Fruit fly (Drosophila melanogaster) whole organism, embryonic: ENCODE measurements around the gene CG42553.
A peak's percentile ranks its signal among the peaks of the same experiment; 100 is the strongest.

Source experiments
- ATbp ChIP-seq: fragments of 200-800 bp; sonication (Bioruptor generic); optimal IDR thresholded peaks from 2 replicates; lab custom pipeline; 2017; ENCODE audit warnings: missing biosample characterization, mild to moderate bottlenecking, missing genetic modification characterization, missing genetic modification reagents
- Atf6 ChIP-seq: fragments of 200-800 bp; sonication (Bioruptor generic); IDR thresholded peaks from 2 replicates; pipeline ENCODE4 v1.3.6; 2022; ENCODE audit warnings: missing biosample characterization, missing genetic modification characterization
- CG11398 ChIP-seq: fragments of 200-800 bp; sonication (Bioruptor generic); optimal IDR thresholded peaks from 2 replicates; lab custom pipeline; 2016; ENCODE audit warnings: missing biosample characterization, missing genetic modification characterization
- CG12155 ChIP-seq: fragments of 200-800 bp; sonication (Bioruptor generic); optimal IDR thresholded peaks from 3 replicates; lab custom pipeline; 2016; ENCODE audit warnings: missing biosample characterization, missing genetic modification characterization
- CG12391 ChIP-seq: fragments of 200-800 bp; sonication (Bioruptor generic); optimal IDR thresholded peaks from 3 replicates; lab custom pipeline; 2018; ENCODE audit warnings: missing biosample characterization, mild to moderate bottlenecking, missing genetic modification characterization, moderate library complexity
- CG12659 ChIP-seq: fragments of 200-800 bp; sonication (Bioruptor generic); optimal IDR thresholded peaks from 3 replicates; lab custom pipeline; 2017; ENCODE audit warnings: mild to moderate bottlenecking, missing biosample characterization, missing genetic modification reagents, missing genetic modification characterization
- CG12744 ChIP-seq: fragments of 200-800 bp; sonication (Bioruptor generic); optimal IDR thresholded peaks from 2 replicates; lab custom pipeline; 2016; ENCODE audit warnings: missing biosample characterization, missing genetic modification characterization
- CG17568 ChIP-seq: fragments of 200-800 bp; sonication (Bioruptor generic); optimal IDR thresholded peaks from 2 replicates; lab custom pipeline; 2018; ENCODE audit warnings: missing biosample characterization, mild to moderate bottlenecking, missing genetic modification characterization, moderate library complexity
- CG18619 ChIP-seq: fragments of 200-800 bp; sonication (Bioruptor generic); optimal IDR thresholded peaks from 3 replicates; lab custom pipeline; 2017; ENCODE audit warnings: missing biosample characterization, mild to moderate bottlenecking, missing genetic modification characterization
- CG2120 ChIP-seq: fragments of 200-800 bp; sonication (Bioruptor generic); optimal IDR thresholded peaks from 3 replicates; lab custom pipeline; 2016; ENCODE audit warnings: missing biosample characterization, missing genetic modification characterization
- CG2202 ChIP-seq: fragments of 200-800 bp; sonication (Bioruptor generic); optimal IDR thresholded peaks from 2 replicates; lab custom pipeline; 2018; ENCODE audit warnings: missing biosample characterization, mild to moderate bottlenecking, missing genetic modification characterization
- CG3163 ChIP-seq: fragments of 200-800 bp; sonication (Bioruptor generic); optimal IDR thresholded peaks from 3 replicates; lab custom pipeline; 2016; ENCODE audit warnings: missing biosample characterization, missing genetic modification characterization
- CG33557 ChIP-seq: fragments of 200-800 bp; sonication (Bioruptor generic); optimal IDR thresholded peaks from 2 replicates; lab custom pipeline; 2019; ENCODE audit warnings: missing biosample characterization, mild to moderate bottlenecking, missing genetic modification characterization, moderate library complexity
- CG34376 ChIP-seq: fragments of 200-800 bp; sonication (Bioruptor generic); optimal IDR thresholded peaks from 2 replicates; lab custom pipeline; 2018; ENCODE audit warnings: missing biosample characterization, mild to moderate bottlenecking, missing genetic modification characterization
- CG4854 ChIP-seq: fragments of 200-800 bp; sonication (Bioruptor generic); optimal IDR thresholded peaks from 2 replicates; lab custom pipeline; 2016; ENCODE audit warnings: missing biosample characterization, missing genetic modification characterization, inconsistent platforms
- CG5953 ChIP-seq: fragments of 200-800 bp; sonication (Bioruptor generic); IDR thresholded peaks from 2 replicates; pipeline ENCODE4 v1.3.6; 2022; ENCODE audit warnings: missing biosample characterization, missing genetic modification characterization
- CG6272 ChIP-seq: fragments of 200-800 bp; sonication (Bioruptor generic); IDR thresholded peaks from 2 replicates; pipeline ENCODE4 v1.3.6; 2022; ENCODE audit warnings: missing biosample characterization, missing genetic modification characterization
- CG6654 ChIP-seq: fragments of 200-800 bp; sonication (Bioruptor generic); optimal IDR thresholded peaks from 2 replicates; lab custom pipeline; 2017; ENCODE audit warnings: missing biosample characterization, mild to moderate bottlenecking, missing genetic modification characterization
- CG7357 ChIP-seq: fragments of 200-800 bp; sonication (Bioruptor generic); IDR thresholded peaks from 3 replicates; pipeline ENCODE4 v1.3.6; 2022; ENCODE audit warnings: missing biosample characterization, missing genetic modification characterization
- CG8924 ChIP-seq: fragments of 200-800 bp; optimal IDR thresholded peaks from 3 replicates; lab custom pipeline; 2019; ENCODE audit warnings: missing biosample characterization, mild to moderate bottlenecking, missing genetic modification characterization, moderate library complexity
- Drgx ChIP-seq: fragments of 200-800 bp; sonication (Bioruptor generic); IDR thresholded peaks from 2 replicates; pipeline ENCODE4 v1.3.6; 2022; ENCODE audit warnings: missing biosample characterization, missing genetic modification characterization
- HLHmδ ChIP-seq: fragments of 200-800 bp; sonication (Bioruptor generic); optimal IDR thresholded peaks from 2 replicates; lab custom pipeline; 2018; ENCODE audit warnings: missing biosample characterization, mild to moderate bottlenecking, missing genetic modification characterization, moderate library complexity
- HmgD ChIP-seq: fragments of 200-800 bp; sonication (Bioruptor generic); optimal IDR thresholded peaks from 3 replicates; lab custom pipeline; 2016; ENCODE audit warnings: missing biosample characterization, missing genetic modification characterization
- Hmx ChIP-seq: fragments of 200-800 bp; sonication (Bioruptor generic); optimal IDR thresholded peaks from 2 replicates; lab custom pipeline; 2016; ENCODE audit warnings: missing biosample characterization, missing genetic modification characterization
- NC2α ChIP-seq: fragments of 200-800 bp; sonication (Bioruptor generic); optimal IDR thresholded peaks from 2 replicates; lab custom pipeline; 2016; ENCODE audit warnings: missing biosample characterization, missing genetic modification characterization
- Poxn ChIP-seq: fragments of 200-800 bp; sonication (Bioruptor generic); IDR thresholded peaks from 2 replicates; pipeline ENCODE4 v1.3.6; 2022; ENCODE audit warnings: missing biosample characterization, missing genetic modification characterization
- Sin3A ChIP-seq: fragments of >200 bp; optimal IDR thresholded peaks from 2 replicates; lab custom pipeline; 2018
- Six4 ChIP-seq: fragments of 200-800 bp; sonication (Bioruptor generic); optimal IDR thresholded peaks from 2 replicates; lab custom pipeline; 2016; ENCODE audit warnings: missing biosample characterization, missing genetic modification characterization
- Sox102F ChIP-seq: fragments of 200-800 bp; sonication (Bioruptor generic); optimal IDR thresholded peaks from 2 replicates; lab custom pipeline; 2018; ENCODE audit warnings: missing biosample characterization, mild to moderate bottlenecking, missing genetic modification characterization, moderate library complexity
- Spps ChIP-seq: fragments of 200-800 bp; sonication (Bioruptor generic); optimal IDR thresholded peaks from 2 replicates; lab custom pipeline; 2018; ENCODE audit warnings: missing biosample characterization, mild to moderate bottlenecking, missing genetic modification characterization
- Sry-β ChIP-seq: fragments of 200-800 bp; sonication (Bioruptor generic); optimal IDR thresholded peaks from 2 replicates; lab custom pipeline; 2018; ENCODE audit warnings: missing biosample characterization, mild to moderate bottlenecking, missing genetic modification characterization, moderate library complexity
- bigmax ChIP-seq: fragments of 200-800 bp; sonication (Bioruptor generic); optimal IDR thresholded peaks from 2 replicates; lab custom pipeline; 2018; ENCODE audit warnings: missing biosample characterization, mild to moderate bottlenecking, missing genetic modification characterization
- chinmo ChIP-seq: fragments of 200-800 bp; sonication (Bioruptor generic); IDR thresholded peaks from 4 replicates; pipeline ENCODE4 v1.3.6; 2022; ENCODE audit warnings: missing biosample characterization, missing genetic modification characterization; ENCODE audit not compliant: partially characterized antibody
- crc ChIP-seq: fragments of 200-800 bp; sonication (Bioruptor generic); optimal IDR thresholded peaks from 2 replicates; lab custom pipeline; 2016; ENCODE audit warnings: missing biosample characterization, missing genetic modification characterization
- cwo ChIP-seq: fragments of 200-800 bp; sonication (Bioruptor generic); optimal IDR thresholded peaks from 3 replicates; lab custom pipeline; 2017; ENCODE audit warnings: missing biosample characterization, missing genetic modification characterization, mild to moderate bottlenecking, moderate library complexity, missing genetic modification reagents
- dimm ChIP-seq: fragments of 200-800 bp; sonication (Bioruptor generic); IDR thresholded peaks from 2 replicates; pipeline ENCODE4 v1.3.6; 2022; ENCODE audit warnings: missing biosample characterization, missing genetic modification characterization
- exex ChIP-seq: fragments of 200-800 bp; sonication (Bioruptor generic); optimal IDR thresholded peaks from 4 replicates; lab custom pipeline; 2018; ENCODE audit warnings: missing biosample characterization, mild to moderate bottlenecking, missing genetic modification characterization, moderate library complexity
- insv ChIP-seq, 2 experiments: fragments of 200-800 bp; sonication (Bioruptor generic); optimal IDR thresholded peaks; 3 replicates each; lab custom pipeline; 2016 to 2018; ENCODE audit warnings: missing biosample characterization in 2 of 2, missing genetic modification characterization in 2 of 2
- klu ChIP-seq: fragments of 200-800 bp; sonication (Bioruptor generic); IDR thresholded peaks from 2 replicates; pipeline ENCODE4 v1.3.6; 2022; ENCODE audit warnings: missing biosample characterization, missing genetic modification characterization
- onecut ChIP-seq: fragments of 200-800 bp; sonication (Bioruptor generic); IDR thresholded peaks from 2 replicates; pipeline ENCODE4 v1.3.6; 2022; ENCODE audit warnings: missing biosample characterization, missing genetic modification characterization
- phol ChIP-seq: fragments of 200-800 bp; sonication (Bioruptor generic); optimal IDR thresholded peaks from 3 replicates; lab custom pipeline; 2018; ENCODE audit warnings: missing biosample characterization, mild to moderate bottlenecking, missing genetic modification characterization, moderate library complexity
- repo ChIP-seq: fragments of 200-800 bp; sonication (Bioruptor generic); optimal IDR thresholded peaks from 2 replicates; lab custom pipeline; 2016; ENCODE audit warnings: missing biosample characterization, missing genetic modification characterization
- ro ChIP-seq: fragments of 200-800 bp; sonication (Bioruptor generic); IDR thresholded peaks from 2 replicates; pipeline ENCODE4 v1.3.6; 2022; ENCODE audit warnings: missing biosample characterization, missing genetic modification characterization
- ssp ChIP-seq: fragments of 200-800 bp; sonication (Bioruptor generic); IDR thresholded peaks from 2 replicates; pipeline ENCODE4 v1.3.6; 2022; ENCODE audit warnings: missing biosample characterization, missing genetic modification characterization
- tap ChIP-seq: fragments of 200-800 bp; optimal IDR thresholded peaks from 3 replicates; lab custom pipeline; 2019; ENCODE audit warnings: missing biosample characterization, mild to moderate bottlenecking, missing genetic modification characterization, moderate library complexity
- tin ChIP-seq: fragments of 200-800 bp; sonication (Bioruptor generic); optimal IDR thresholded peaks from 3 replicates; lab custom pipeline; 2016; ENCODE audit warnings: missing biosample characterization, missing genetic modification characterization
- twi ChIP-seq: fragments of 200-800 bp; optimal IDR thresholded peaks from 2 replicates; lab custom pipeline; 2019; ENCODE audit warnings: missing biosample characterization, mild to moderate bottlenecking, missing genetic modification characterization, moderate library complexity
- unc-4 ChIP-seq: fragments of 200-800 bp; sonication (Bioruptor generic); IDR thresholded peaks from 2 replicates; pipeline ENCODE4 v1.3.6; 2022; ENCODE audit warnings: missing biosample characterization, missing genetic modification characterization; ENCODE audit not compliant: partially characterized antibody
- vnd ChIP-seq: fragments of 200-800 bp; sonication (Bioruptor generic); IDR thresholded peaks from 3 replicates; pipeline ENCODE4 v1.3.6; 2022; ENCODE audit warnings: missing biosample characterization, missing genetic modification characterization; ENCODE audit not compliant: partially characterized antibody
- wdn ChIP-seq: fragments of 200-800 bp; sonication (Bioruptor generic); IDR thresholded peaks from 2 replicates; pipeline ENCODE4 v1.3.6; 2022; ENCODE audit warnings: missing biosample characterization, missing genetic modification characterization

CG42553 gene

DNA sequence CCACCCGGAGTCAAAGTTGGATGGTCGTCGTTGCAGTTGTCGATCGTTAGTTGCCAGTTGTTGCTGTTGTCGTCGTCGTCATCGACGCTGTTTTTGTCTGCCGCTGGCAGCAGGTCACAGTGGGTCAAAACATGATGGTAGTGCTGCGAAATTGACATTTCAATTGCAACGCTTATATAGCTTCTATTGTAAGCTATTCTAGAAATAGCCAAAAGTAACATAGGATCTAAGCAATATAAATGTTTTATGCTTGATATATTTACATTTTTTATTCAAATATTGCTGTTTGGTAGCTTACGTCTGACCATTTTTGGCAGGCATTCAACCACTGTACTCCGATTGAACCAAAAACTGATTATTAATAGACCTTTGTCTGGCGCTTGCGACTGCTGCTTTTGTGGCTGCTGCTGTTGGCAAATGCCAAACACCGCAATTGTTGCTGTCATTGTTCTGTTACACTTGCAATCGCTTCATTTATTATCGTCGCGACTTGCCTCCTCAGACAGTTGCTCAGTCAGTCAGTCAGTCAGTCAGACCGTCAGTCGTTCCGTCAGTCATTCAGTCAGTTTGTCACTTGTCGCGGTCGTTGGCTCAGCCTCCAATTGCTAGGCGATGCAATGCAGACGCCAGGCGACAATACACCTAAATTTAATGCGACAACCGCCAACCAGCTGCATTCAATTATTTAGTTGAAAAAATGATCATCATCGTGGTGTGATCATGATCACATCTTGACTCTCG, 42.5 kb upstream of the CG42553 start (continued):
- peak; percentile 77 for TF ChIP-seq phol
- no peak; the same call in 1 of the 2 replicates for TF ChIP-seq CG5953
- peak; percentile 36 for TF ChIP-seq CG12744 (GFP tag; lab: Kevin White, UChicago)
- TF ChIP-seq CG33557 (GFP tag; lab: Kevin White, UChicago) = peak; percentile 52
- peak; percentile 42 for TF ChIP-seq CG2202 (tag; lab: Kevin White, UChicago)
- peak; percentile 43; the same call in 1 of the 3 replicates for TF ChIP-seq CG7357 (GFP tag; lab: Robert Waterston, UW)
- TF ChIP-seq Spps = peak; percentile 35
- no peak for TF ChIP-seq insv (GFP tag; optimal IDR thresholded peaks at IDR 0.05; lab: Kevin White, UChicago)
- no peak for TF ChIP-seq CG34376 (GFP tag; lab: Kevin White, UChicago)
- TF ChIP-seq CG12659 (GFP tag; lab: Kevin White, UChicago) = peak; percentile 35
- no peak for TF ChIP-seq unc-4 (GFP tag; lab: Robert Waterston, UW)
- TF ChIP-seq CG12155 (GFP tag; lab: Kevin White, UChicago) = no peak
- peak; percentile 60 for TF ChIP-seq CG17568 (GFP tag; lab: Kevin White, UChicago)
- no peak for TF ChIP-seq exex
- TF ChIP-seq CG2120 (GFP tag; lab: Kevin White, UChicago) = no peak
- TF ChIP-seq CG12391 (tag; lab: Kevin White, UChicago) = peak; percentile 70
- peak; percentile 75 for TF ChIP-seq Sox102F
- no peak for TF ChIP-seq klu (GFP tag; lab: Robert Waterston, UW)
- TF ChIP-seq CG6272 (GFP tag; lab: Robert Waterston, UW) = 0 out of 2 replicates have a peak, but pooled peaks have one; percentile 19
- peak; percentile 52 for TF ChIP-seq CG8924 (tag; lab: Kevin White, UChicago)
- TF ChIP-seq CG18619 (GFP tag; lab: Kevin White, UChicago) = peak; percentile 33
- no peak for TF ChIP-seq Poxn (GFP tag; lab: Robert Waterston, UW)
- TF ChIP-seq Six4 (GFP tag; lab: Kevin White, UChicago) = peak; percentile 21
- no peak for TF ChIP-seq dimm
- TF ChIP-seq CG3163 = no peak
- TF ChIP-seq Drgx (GFP tag; lab: Robert Waterston, UW) = peak; percentile 82
- no peak for TF ChIP-seq NC2α (GFP tag; lab: Kevin White, UChicago)
- TF ChIP-seq wdn (GFP tag; lab: Robert Waterston, UW) = no peak
- peak; percentile 51 for TF ChIP-seq tap
- TF ChIP-seq HLHmδ (GFP tag; lab: Kevin White, UChicago) = no peak
- TF ChIP-seq onecut = peak; percentile 44
- TF ChIP-seq bigmax (GFP tag; lab: Kevin White, UChicago) = no peak
- TF ChIP-seq Sry-β (GFP tag; lab: Kevin White, UChicago) = peak; percentile 15
- TF ChIP-seq HmgD = no peak
- TF ChIP-seq repo (GFP tag; lab: Kevin White, UChicago) = no peak
- TF ChIP-seq vnd (GFP tag; lab: Robert Waterston, UW) = peak; percentile 66; the same call in 2 of the 3 replicates
- no peak for TF ChIP-seq crc (GFP tag; lab: Kevin White, UChicago)
- no peak for TF ChIP-seq chinmo (GFP tag; lab: Robert Waterston, UW)
- TF ChIP-seq ATbp (GFP tag; lab: Kevin White, UChicago) = peak; percentile 75
- peak; percentile 25 for TF ChIP-seq CG4854
- TF ChIP-seq ssp (GFP tag; lab: Robert Waterston, UW) = 0 out of 2 replicates have a peak, but pooled peaks have one; percentile 19
- TF ChIP-seq CG11398 (GFP tag; lab: Kevin White, UChicago) = no peak
- peak; percentile 28 for TF ChIP-seq CG6654 (GFP tag; lab: Kevin White, UChicago)
- TF ChIP-seq Sin3A (lab: Kevin White, UChicago) = no peak
- peak; percentile 29 for TF ChIP-seq cwo (GFP tag; lab: Kevin White, UChicago)
- TF ChIP-seq twi = peak; percentile 7
- no peak for TF ChIP-seq Hmx (GFP tag; lab: Kevin White, UChicago)
- peak; percentile 13; the same call in 1 of the 2 replicates for TF ChIP-seq Atf6 (GFP tag; lab: Robert Waterston, UW)
- peak; percentile 44 for TF ChIP-seq tin (GFP tag; lab: Kevin White, UChicago)
- no peak for TF ChIP-seq ro (GFP tag; lab: Robert Waterston, UW)
